Worm (Caenorhabditis elegans) whole organism, L4/young adult: ENCODE results near the gene srt-68.

Experiments
- W03F9.2 ChIP-seq: fragments of 150-350 bp; optimal IDR thresholded peaks from 2 replicates; lab custom pipeline; 2014; ENCODE audit warnings: missing biosample characterization, missing genetic modification characterization
- dao-5 ChIP-seq: sonication (generic microtip); optimal IDR thresholded peaks from 2 replicates; lab custom pipeline; 2016; ENCODE audit warnings: missing genotype, missing genetic modification characterization, moderate library complexity, missing compliant biosample characterization

ce11 chrV:5288676-5289075 is 36.8 kb upstream of the srt-68 start:
- TF ChIP-seq W03F9.2 (tag; lab: Kevin White, UChicago) (no peak), dao-5 (tag; lab: Kevin White, UChicago) (no peak)
